Fruit fly (Drosophila melanogaster) whole organism, pupa: ENCODE measurements around the gene Ccdc85.

ENCODE experiments used
- CG12605 ChIP-seq: fragments of 200-800 bp; sonication (Bioruptor generic); IDR thresholded peaks from 2 replicates; pipeline ENCODE4 v1.3.6; 2022; ENCODE audit warnings: missing biosample characterization, missing genetic modification characterization
- CG14655 ChIP-seq: fragments of 200-800 bp; sonication (Bioruptor generic); optimal IDR thresholded peaks from 3 replicates; lab custom pipeline; 2017; ENCODE audit warnings: mild to moderate bottlenecking, missing biosample characterization, missing genetic modification reagents, missing genetic modification characterization
- CG17806 ChIP-seq: fragments of 200-800 bp; sonication (Bioruptor generic); optimal IDR thresholded peaks from 2 replicates; lab custom pipeline; 2018; ENCODE audit warnings: missing biosample characterization, mild to moderate bottlenecking, missing genetic modification characterization, moderate library complexity
- CG4496 ChIP-seq: fragments of 200-800 bp; sonication (Bioruptor generic); IDR thresholded peaks from 3 replicates; pipeline ENCODE4 v1.3.6; 2022; ENCODE audit warnings: missing biosample characterization, missing genetic modification characterization
- CG8301 ChIP-seq: fragments of 200-800 bp; sonication (Bioruptor generic); optimal IDR thresholded peaks from 2 replicates; lab custom pipeline; 2018; ENCODE audit warnings: missing biosample characterization, mild to moderate bottlenecking, missing genetic modification characterization
- EcR ChIP-seq: fragments of 200-800 bp; sonication (Bioruptor generic); optimal IDR thresholded peaks from 3 replicates; lab custom pipeline; 2019; ENCODE audit warnings: missing biosample characterization, missing genetic modification characterization, mild to moderate bottlenecking, moderate library complexity, missing genetic modification reagents
- Snoo ChIP-seq: fragments of 200-800 bp; sonication (Bioruptor generic); optimal IDR thresholded peaks from 3 replicates; lab custom pipeline; 2017; ENCODE audit warnings: missing biosample characterization, mild to moderate bottlenecking, missing genetic modification characterization, inconsistent platforms
- rn ChIP-seq: fragments of 200-800 bp; sonication (Bioruptor generic); IDR thresholded peaks from 2 replicates; pipeline ENCODE4 v1.3.6; 2022; ENCODE audit warnings: missing biosample characterization, missing genetic modification characterization

dm6 chr2L:3022986-3023385 lies 23.9 kb downstream of the Ccdc85 start, which contains the start of the genes alpha4GT1 and Prp40:
- TF ChIP-seq Snoo (tag; lab: Kevin White, UChicago) (no peak), EcR (GFP tag; lab: Kevin White, UChicago) (no peak), CG12605 (GFP tag; lab: Robert Waterston, UW) (no peak), rn (GFP tag; lab: Robert Waterston, UW) (no peak), CG4496 (GFP tag; lab: Robert Waterston, UW) (no peak), CG17806 (tag; lab: Kevin White, UChicago) (no peak), CG8301 (tag; lab: Kevin White, UChicago) (no peak), CG14655 (GFP tag; lab: Kevin White, UChicago) (no peak)
